Worm (Caenorhabditis elegans) whole organism, L4 larva: ENCODE data around the gene W04G3.10.
A peak's percentile ranks its signal among the peaks of the same experiment; 100 is the strongest.

Source experiments
- D1046.2 ChIP-seq: fragments of 200-800 bp; sonication (Bioruptor generic); IDR thresholded peaks from 2 replicates; pipeline ENCODE4 v1.3.6; 2022; ENCODE audit warnings: missing genetic modification characterization, missing compliant biosample characterization
- F10B5.3 ChIP-seq: sonication (generic microtip); optimal IDR thresholded peaks from 2 replicates; lab custom pipeline; 2016; ENCODE audit warnings: mild to moderate bottlenecking, missing genetic modification characterization, missing compliant biosample characterization
- F44E2.7 ChIP-seq: fragments of 200-800 bp; sonication (Bioruptor generic); IDR thresholded peaks from 2 replicates; pipeline ENCODE4 v2.1.2; 2022; ENCODE audit warnings: missing genetic modification characterization, missing compliant biosample characterization
- R02D3.7 ChIP-seq: fragments of 150-350 bp; sonication (generic microtip); optimal IDR thresholded peaks from 3 replicates; lab custom pipeline; 2014; ENCODE audit warnings: missing biosample characterization, missing genetic modification characterization
- T26A8.4 ChIP-seq: fragments of 200-800 bp; sonication (Bioruptor generic); IDR thresholded peaks from 2 replicates; pipeline ENCODE4 v1.3.6; 2022; ENCODE audit warnings: missing genetic modification characterization, missing compliant biosample characterization
- Y5F2A.4 ChIP-seq: fragments of 200-800 bp; sonication (Bioruptor generic); optimal IDR thresholded peaks from 2 replicates; lab custom pipeline; 2018; ENCODE audit warnings: mild to moderate bottlenecking, missing genetic modification characterization, missing compliant biosample characterization
- Y75B8A.6 ChIP-seq: fragments of 200-800 bp; sonication (Bioruptor generic); IDR thresholded peaks from 2 replicates; pipeline ENCODE4 v1.3.6; 2022; ENCODE audit warnings: missing genetic modification reagents, missing genetic modification characterization, missing compliant biosample characterization
- ZK337.2 ChIP-seq: fragments of 200-800 bp; sonication (Bioruptor generic); IDR thresholded peaks from 2 replicates; pipeline ENCODE4 v1.3.6; 2022; ENCODE audit warnings: missing genetic modification reagents, missing genetic modification characterization, missing compliant biosample characterization
- ZK546.5 ChIP-seq, 2 experiments: sonication (generic microtip); optimal IDR thresholded peaks; 2 replicates each; lab custom pipeline; 2017; ENCODE audit warnings: missing biosample characterization in 2 of 2, missing genetic modification characterization in 2 of 2
- ama-1 ChIP-seq: fragments of 150-350 bp; optimal IDR thresholded peaks from 2 replicates; lab custom pipeline; 2014; ENCODE audit warnings: inconsistent platforms, mixed read lengths
- ceh-20 ChIP-seq: fragments of 200-800 bp; sonication (Bioruptor generic); IDR thresholded peaks from 2 replicates; pipeline ENCODE4 v1.3.6; 2022; ENCODE audit warnings: missing genetic modification reagents, missing genetic modification characterization, missing compliant biosample characterization
- ceh-62 ChIP-seq: sonication (generic microtip); optimal IDR thresholded peaks from 2 replicates; lab custom pipeline; 2017; ENCODE audit warnings: missing biosample characterization, missing genetic modification characterization
- ceh-82 ChIP-seq: sonication (generic microtip); optimal IDR thresholded peaks from 2 replicates; lab custom pipeline; 2017; ENCODE audit warnings: missing biosample characterization, missing genetic modification characterization
- ces-1 ChIP-seq: fragments of 150-350 bp; sonication (generic microtip); optimal IDR thresholded peaks from 4 replicates; lab custom pipeline; 2014; ENCODE audit warnings: missing biosample characterization, missing genetic modification reagents, missing genetic modification characterization
- daf-12 ChIP-seq: fragments of 150-350 bp; optimal IDR thresholded peaks from 2 replicates; lab custom pipeline; 2014; ENCODE audit warnings: missing biosample characterization, missing genetic modification reagents, missing genetic modification characterization
- daf-16 ChIP-seq, 3 experiments: sonication (generic microtip); optimal IDR thresholded peaks; 2 replicates each; lab custom pipeline; 2016 to 2017; ENCODE audit warnings: missing genetic modification characterization in 3 of 3, missing genetic modification reagents in 3 of 3, mild to moderate bottlenecking in 2 of 3, missing compliant biosample characterization in 2 of 3, missing biosample characterization in 1 of 3, moderate library complexity in 1 of 3
- dmd-8 ChIP-seq: fragments of 200-800 bp; sonication (Bioruptor generic); IDR thresholded peaks from 2 replicates; pipeline ENCODE4 v1.3.6; 2022; ENCODE audit warnings: missing genetic modification characterization, missing compliant biosample characterization
- dpl-1 ChIP-seq: fragments of 150-350 bp; optimal IDR thresholded peaks from 2 replicates; lab custom pipeline; 2014; ENCODE audit warnings: missing biosample characterization, missing genetic modification reagents, missing genetic modification characterization
- dve-1 ChIP-seq: sonication (generic microtip); optimal IDR thresholded peaks from 2 replicates; lab custom pipeline; 2017; ENCODE audit warnings: antibody characterized with exemption, mild to moderate bottlenecking, missing genetic modification characterization, missing compliant biosample characterization; ENCODE audit not compliant: insufficient read depth
- egl-27 ChIP-seq: sonication (generic microtip); optimal IDR thresholded peaks from 3 replicates; lab custom pipeline; 2017; ENCODE audit warnings: missing biosample characterization, missing genetic modification reagents, missing genetic modification characterization
- gei-8 ChIP-seq: fragments of 200-800 bp; sonication (Bioruptor generic); optimal IDR thresholded peaks from 2 replicates; lab custom pipeline; 2018; ENCODE audit warnings: mild to moderate bottlenecking, missing genetic modification characterization, missing compliant biosample characterization
- hlh-11 ChIP-seq: fragments of 200-800 bp; sonication (Bioruptor generic); optimal IDR thresholded peaks from 2 replicates; lab custom pipeline; 2018; ENCODE audit warnings: mild to moderate bottlenecking, missing genetic modification characterization, missing compliant biosample characterization
- hlh-30 ChIP-seq: sonication (generic microtip); optimal IDR thresholded peaks from 2 replicates; lab custom pipeline; 2017; ENCODE audit warnings: antibody characterized with exemption, mild to moderate bottlenecking, missing genetic modification characterization, missing compliant biosample characterization; ENCODE audit not compliant: insufficient read depth
- jun-1 ChIP-seq: fragments of 150-350 bp; optimal IDR thresholded peaks from 2 replicates; lab custom pipeline; 2014; ENCODE audit warnings: missing biosample characterization, missing genetic modification reagents, missing genetic modification characterization
- lsy-2 ChIP-seq, 2 experiments: fragments of 150-350 bp in 1 of 2; sonication (generic microtip) in 1 of 2; optimal IDR thresholded peaks; 2 replicates each; lab custom pipeline; 2014 to 2017; ENCODE audit warnings: missing biosample characterization in 2 of 2, missing genetic modification characterization in 2 of 2
- mxl-2 ChIP-seq: fragments of 200-800 bp; sonication (Bioruptor generic); conservative IDR thresholded peaks from 2 replicates; pipeline ENCODE4 v1.3.6; 2022; ENCODE audit warnings: missing genetic modification reagents, missing genetic modification characterization, missing compliant biosample characterization
- nhr-10 ChIP-seq: fragments of 150-350 bp; optimal IDR thresholded peaks from 2 replicates; lab custom pipeline; 2014; ENCODE audit warnings: missing biosample characterization, missing genetic modification characterization
- nhr-102 ChIP-seq: sonication (generic microtip); optimal IDR thresholded peaks from 2 replicates; lab custom pipeline; 2016; ENCODE audit warnings: mild to moderate bottlenecking, missing genetic modification characterization, moderate library complexity, missing compliant biosample characterization
- nhr-11 ChIP-seq: fragments of 150-350 bp; optimal IDR thresholded peaks from 2 replicates; lab custom pipeline; 2014; ENCODE audit warnings: missing biosample characterization, missing genetic modification characterization
- nhr-237 ChIP-seq: sonication (generic microtip); optimal IDR thresholded peaks from 2 replicates; lab custom pipeline; 2017; ENCODE audit warnings: missing biosample characterization, missing genetic modification characterization
- nhr-42 ChIP-seq: fragments of 200-800 bp; sonication (Bioruptor generic); IDR thresholded peaks from 2 replicates; pipeline ENCODE4 v1.3.6; 2022; ENCODE audit warnings: missing genetic modification characterization, missing compliant biosample characterization
- pqm-1 ChIP-seq: sonication (generic microtip); optimal IDR thresholded peaks from 2 replicates; lab custom pipeline; 2017; ENCODE audit warnings: missing biosample characterization, missing genetic modification characterization
- sdz-12 ChIP-seq: fragments of 200-800 bp; sonication (Bioruptor generic); optimal IDR thresholded peaks from 2 replicates; lab custom pipeline; 2018; ENCODE audit warnings: mild to moderate bottlenecking, missing genetic modification characterization, missing compliant biosample characterization
- skn-1 ChIP-seq: fragments of 150-350 bp; optimal IDR thresholded peaks from 2 replicates; lab custom pipeline; 2014; ENCODE audit warnings: missing biosample characterization, missing genetic modification characterization
- snpc-1.2 ChIP-seq: fragments of 200-800 bp; sonication (Bioruptor generic); IDR thresholded peaks from 2 replicates; pipeline ENCODE4 v1.3.6; 2022; ENCODE audit warnings: missing genetic modification reagents, missing genetic modification characterization, missing compliant biosample characterization
- spr-1 ChIP-seq: sonication (generic microtip); optimal IDR thresholded peaks from 2 replicates; lab custom pipeline; 2016; ENCODE audit warnings: mild to moderate bottlenecking, missing genetic modification characterization, missing compliant biosample characterization
- tag-97 ChIP-seq: fragments of 200-800 bp; sonication (Bioruptor generic); IDR thresholded peaks from 2 replicates; pipeline ENCODE4 v1.3.6; 2022; ENCODE audit warnings: missing genetic modification characterization, missing compliant biosample characterization
- tra-1 ChIP-seq: fragments of 200-800 bp; sonication (Bioruptor generic); IDR thresholded peaks from 2 replicates; pipeline ENCODE4 v1.3.6; 2022; ENCODE audit warnings: missing genetic modification reagents, missing genetic modification characterization, missing compliant biosample characterization
- zip-11 ChIP-seq: fragments of 200-800 bp; sonication (Bioruptor generic); IDR thresholded peaks from 2 replicates; pipeline ENCODE4 v1.3.6; 2022; ENCODE audit warnings: missing genetic modification characterization, missing compliant biosample characterization
- zip-2 ChIP-seq: fragments of 150-350 bp; optimal IDR thresholded peaks from 2 replicates; lab custom pipeline; 2014; ENCODE audit warnings: missing biosample characterization, missing genetic modification characterization

W04G3.10 gene

DNA sequence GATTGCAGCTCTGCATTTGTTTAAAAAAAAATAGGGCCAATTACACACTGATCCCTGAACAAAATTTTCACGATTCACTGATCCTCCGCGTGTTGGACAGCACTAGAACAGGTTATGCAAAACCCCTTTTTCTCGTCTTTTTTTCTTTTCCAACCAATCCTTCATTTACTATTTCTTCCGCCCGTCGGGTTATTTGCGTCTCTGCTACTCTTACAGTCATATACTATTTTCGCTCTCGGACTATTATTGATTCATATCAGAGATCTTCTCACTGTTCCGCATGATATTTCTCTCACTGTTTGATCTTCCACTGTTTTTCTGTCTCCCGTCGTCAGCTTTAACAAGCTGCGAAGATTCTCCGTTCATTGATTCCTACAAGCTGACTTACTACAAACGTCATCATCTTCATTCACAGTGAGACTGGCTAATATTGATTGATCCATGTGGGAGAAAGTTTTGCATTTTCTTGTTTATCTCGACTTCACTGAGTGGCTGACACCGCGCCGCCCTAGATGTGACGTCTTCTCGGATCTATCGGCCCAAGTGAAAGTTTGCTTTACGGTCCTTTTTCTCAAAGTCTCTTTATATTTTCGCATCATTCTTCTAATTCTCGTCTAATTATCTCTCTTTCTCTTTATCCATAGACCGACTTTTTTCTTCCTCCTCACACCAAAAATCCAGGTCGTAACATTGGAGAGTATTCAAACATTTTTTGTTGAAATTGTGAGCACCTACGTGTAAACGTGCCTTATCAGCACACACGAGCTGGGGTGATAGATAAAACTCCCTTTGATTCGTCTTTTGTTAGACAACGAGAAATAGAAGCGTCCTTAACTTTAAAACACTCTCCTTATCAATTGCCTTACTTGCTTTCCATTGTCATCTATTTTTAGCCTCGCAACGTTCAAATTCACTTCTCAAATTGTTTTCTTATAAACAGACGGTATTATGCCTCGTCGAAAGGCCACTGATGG is 41.6 kb downstream of the W04G3.10 start (continued):
- TF ChIP-seq ceh-62 (tag; lab: Kevin White, UChicago) (no peak), nhr-42 (no peak), tra-1 (no peak), sdz-12 (GFP tag; lab: Kevin White, UChicago) (no peak), nhr-102 (no peak), lsy-2 (tag; optimal IDR thresholded peaks at IDR 0.05; lab: Kevin White, UChicago) (no peak), nhr-11 (tag; lab: Kevin White, UChicago) (no peak), ces-1 (GFP tag; lab: Kevin White, UChicago) (no peak), ceh-20 (GFP tag; lab: Robert Waterston, UW) (no peak), spr-1 (tag; lab: Kevin White, UChicago) (no peak), snpc-1.2 (no peak), skn-1 (tag; lab: Kevin White, UChicago) (no peak), ama-1 (no peak), T26A8.4 (no peak), dmd-8 (GFP tag; lab: Robert Waterston, UW) (no peak), jun-1 (tag; lab: Kevin White, UChicago) (no peak), R02D3.7 (no peak), ceh-82 (tag; lab: Kevin White, UChicago) (no peak), gei-8 (GFP tag; lab: Kevin White, UChicago) (no peak), Y5F2A.4 (GFP tag; lab: Kevin White, UChicago) (no peak), mxl-2 (no peak), F44E2.7 (GFP tag; lab: Robert Waterston, UW) (no peak), hlh-11 (tag; lab: Kevin White, UChicago) (peak; percentile 30), ZK337.2 (GFP tag; lab: Robert Waterston, UW) (no peak), zip-2 (tag; lab: Kevin White, UChicago) (no peak), hlh-30 (tag; lab: Kevin White, UChicago) (peak; percentile 21), egl-27 (tag; lab: Kevin White, UChicago) (no peak), Y75B8A.6 (GFP tag; lab: Robert Waterston, UW) (no peak), F10B5.3 (tag; lab: Kevin White, UChicago) (no peak), nhr-10 (tag; lab: Kevin White, UChicago) (no peak), dpl-1 (GFP tag; lab: Kevin White, UChicago) (no peak), nhr-237 (no peak), ZK546.5 (tag; optimal IDR thresholded peaks at IDR 0.05; lab: Kevin White, UChicago) (no peak), daf-12 (no peak)

DNA sequence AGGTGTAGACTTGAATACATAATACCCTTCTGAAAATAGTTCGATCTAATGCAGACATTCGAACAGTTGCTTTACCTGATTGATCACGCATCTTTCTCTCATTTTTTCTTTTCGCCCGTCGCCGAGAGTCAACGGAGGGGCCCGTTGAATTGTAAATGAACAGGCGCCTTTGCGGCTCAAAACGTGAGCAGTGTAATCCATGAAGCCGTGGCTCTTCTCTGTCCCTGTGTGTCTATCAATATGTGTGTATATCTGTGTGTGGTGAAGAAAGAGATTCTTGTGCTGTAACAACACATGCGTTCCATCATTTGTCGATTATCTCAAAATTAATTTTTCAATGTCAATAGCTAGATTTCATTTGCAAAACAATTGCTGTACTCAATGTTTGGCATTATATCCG is 42.5 kb downstream of the W04G3.10 start:
- no peak for TF ChIP-seq pqm-1
- no peak for TF ChIP-seq dve-1 (tag; lab: Kevin White, UChicago)
- peak; percentile 13 for TF ChIP-seq hlh-11 (tag; lab: Kevin White, UChicago)
- TF ChIP-seq zip-11, result no peak
- peak in 1 of 2 experiments; percentile 67 for TF ChIP-seq daf-16 (GFP tag; optimal IDR thresholded peaks at IDR 0.05; lab: Kevin White, UChicago)
- TF ChIP-seq daf-16 (tag; optimal IDR thresholded peaks at IDR 0.05; lab: Kevin White, UChicago), result no peak
- TF ChIP-seq tag-97 (GFP tag; lab: Robert Waterston, UW), result no peak
- peak; percentile 53 for TF ChIP-seq nhr-11 (tag; lab: Kevin White, UChicago)
- TF ChIP-seq D1046.2 (GFP tag; lab: Robert Waterston, UW), result no peak
- TF ChIP-seq, all 104 proteins: peak for 3
